Worm (Caenorhabditis elegans) whole organism, early embryonic: ENCODE results near the gene T16G1.7.

Experiments
- F13C5.2 ChIP-seq: sonication (generic microtip); optimal IDR thresholded peaks from 2 replicates; lab custom pipeline; 2017; ENCODE audit warnings: mild to moderate bottlenecking, missing genetic modification characterization, inconsistent platforms, missing compliant biosample characterization
- ama-1 ChIP-seq: fragments of 150-350 bp; optimal IDR thresholded peaks from 2 replicates; lab custom pipeline; 2014
- ceh-13 ChIP-seq: fragments of 200-800 bp; sonication (Bioruptor generic); optimal IDR thresholded peaks from 2 replicates; lab custom pipeline; 2018; ENCODE audit warnings: mild to moderate bottlenecking, missing genetic modification characterization, missing compliant biosample characterization
- ets-7 ChIP-seq: sonication (generic microtip); optimal IDR thresholded peaks from 2 replicates; lab custom pipeline; 2016; ENCODE audit warnings: missing genotype, missing genetic modification characterization, missing compliant biosample characterization
- tra-4 ChIP-seq: sonication (generic microtip); optimal IDR thresholded peaks from 2 replicates; lab custom pipeline; 2017; ENCODE audit warnings: missing genetic modification characterization, missing compliant biosample characterization

- no peak for TF ChIP-seq tra-4
- TF ChIP-seq ama-1 (lab: Kevin White, UChicago): no peak
- no peak for TF ChIP-seq ceh-13
- no peak for TF ChIP-seq F13C5.2 (tag; lab: Kevin White, UChicago)
- TF ChIP-seq ets-7 (tag; lab: Kevin White, UChicago): no peak
These were observed 32.2 kb upstream of the T16G1.7 start, which contains the start of gene R186.3 for ce11 chrV:12967110-12967509.
